Worm (Caenorhabditis elegans): Measurements from ENCODE around the gene ZK370.4.

Gene ZK370.4

ce11 chrIII:8744765-8745164 lies 13.6 kb upstream of the ZK370.4 start:
- TF ChIP-seq unc-98 (GFP tag; IDR thresholded peaks at IDR 0.05), result no peak
- no peak for TF ChIP-seq ets-5 (GFP tag; IDR thresholded peaks at IDR 0.05)
- TF ChIP-seq ceh-63 (GFP tag; optimal IDR thresholded peaks at IDR 0.05), result no peak
- no peak for TF ChIP-seq mep-1 (tag; optimal IDR thresholded peaks at IDR 0.05)
- TF ChIP-seq nhr-20 (tag; optimal IDR thresholded peaks at IDR 0.05), result no peak
- TF ChIP-seq lin-14 (GFP tag; optimal IDR thresholded peaks at IDR 0.05), result peak; percentile 1

- TF ChIP-seq lin-14 (GFP tag; optimal IDR thresholded peaks at IDR 0.05), result peak; percentile 16
- no peak for TF ChIP-seq C16A3.4 (tag; optimal IDR thresholded peaks at IDR 0.05)
- TF ChIP-seq nhr-12 (tag; optimal IDR thresholded peaks at IDR 0.05), result no peak
Measured at ce11 chrIII:8743796-8744404, 12.7 kb upstream of the ZK370.4 start, which contains the start of gene ZK370.6. ZK370.6 (minus strand) TSS chrIII:8743846.

ce11 chrIII:8742584-8742983 lies 11.4 kb upstream of the ZK370.4 start:
- TF ChIP-seq lin-15B (tag; optimal IDR thresholded peaks at IDR 0.05), result no peak
- TF ChIP-seq efl-1 (optimal IDR thresholded peaks at IDR 0.05), result no peak
- TF ChIP-seq efl-1 (GFP tag; optimal IDR thresholded peaks at IDR 0.05 in 1 of 2), result peak in 1 of 2 experiments; percentile 72
- TF ChIP-seq fkh-10 (GFP tag; optimal IDR thresholded peaks at IDR 0.05), result peak; percentile 70
- no peak for TF ChIP-seq mdl-1 (tag; optimal IDR thresholded peaks at IDR 0.05)
- TF ChIP-seq unc-130 (tag; optimal IDR thresholded peaks at IDR 0.05), result no peak

DNA sequence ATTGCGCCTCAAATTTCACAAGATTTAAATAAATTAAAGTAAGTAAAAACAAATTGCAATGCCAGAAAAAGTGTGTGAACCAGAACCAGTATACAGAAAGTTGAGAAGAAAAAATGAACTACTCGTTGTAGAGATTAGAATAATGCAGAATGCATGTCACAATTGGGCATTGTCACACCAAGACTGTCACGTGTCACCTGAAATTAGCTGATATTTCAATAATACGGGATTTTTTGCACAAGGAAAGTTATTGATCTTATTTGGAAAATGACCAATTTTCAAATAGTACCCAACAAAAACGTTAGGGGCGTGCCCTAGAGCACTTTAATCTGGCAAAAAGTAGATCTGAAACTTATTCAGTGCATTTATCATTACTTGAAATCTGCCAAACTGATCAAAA lies 10.7 kb upstream of the ZK370.4 start:
- TF ChIP-seq mdl-1 (tag; optimal IDR thresholded peaks at IDR 0.05), result no peak
- no peak for TF ChIP-seq aha-1 (tag; optimal IDR thresholded peaks at IDR 0.05)
- TF ChIP-seq fkh-4 (tag; optimal IDR thresholded peaks at IDR 0.05; ENCODE audit: borderline replicate concordance), result no peak
- TF ChIP-seq skn-1 (tag; optimal IDR thresholded peaks at IDR 0.05), result no peak
- no peak for TF ChIP-seq efl-1 (optimal IDR thresholded peaks at IDR 0.05)
- peak in 1 of 2 experiments; percentile 91 for TF ChIP-seq efl-1 (GFP tag; optimal IDR thresholded peaks at IDR 0.05 in 1 of 2)

- peak; percentile 85 for TF ChIP-seq nhr-77 (tag; optimal IDR thresholded peaks at IDR 0.05)
- TF ChIP-seq ceh-8 (GFP tag; optimal IDR thresholded peaks at IDR 0.05), result peak; percentile 89
- TF ChIP-seq fos-1 (tag; optimal IDR thresholded peaks at IDR 0.05), result peak; percentile 86
- peak; percentile 91 for TF ChIP-seq sup-37 (GFP tag; optimal IDR thresholded peaks at IDR 0.05)
- peak; percentile 80 for TF ChIP-seq blmp-1 (tag; optimal IDR thresholded peaks at IDR 0.05)
- peak; percentile 78 for TF ChIP-seq aly-2 (tag; optimal IDR thresholded peaks at IDR 0.05)
- peak; percentile 47; the same call in 1 of the 2 replicates for TF ChIP-seq unc-98 (GFP tag; IDR thresholded peaks at IDR 0.05)
- TF ChIP-seq nhr-47 (tag; optimal IDR thresholded peaks at IDR 0.05), result peak; percentile 97
- TF ChIP-seq mab-9 (GFP tag; IDR thresholded peaks at IDR 0.05), result peak; percentile 68
- peak; percentile 93 to 97 (median 94) for TF ChIP-seq ceh-82 (tag; optimal IDR thresholded peaks at IDR 0.05)
- peak; percentile 96 for TF ChIP-seq snu-23 (GFP tag; optimal IDR thresholded peaks at IDR 0.05)
- TF ChIP-seq nhr-11 (tag; optimal IDR thresholded peaks at IDR 0.05), result peak; percentile 89
- peak in 1 of 2 experiments; percentile 84 for TF ChIP-seq ztf-11 (tag; optimal IDR thresholded peaks at IDR 0.05)
- TF ChIP-seq lin-35 (GFP tag; optimal IDR thresholded peaks at IDR 0.05), result peak; percentile 99 to 100
- TF ChIP-seq tbx-2 (tag; optimal IDR thresholded peaks at IDR 0.05), result peak; percentile 97
- peak; percentile 94 for TF ChIP-seq unc-86 (tag; optimal IDR thresholded peaks at IDR 0.05)
- TF ChIP-seq ceh-88 (GFP tag; IDR thresholded peaks at IDR 0.05), result peak; percentile 78
- no peak for TF ChIP-seq tlp-1 (tag; optimal IDR thresholded peaks at IDR 0.05)
- no peak for TF ChIP-seq pag-3 (tag; optimal IDR thresholded peaks at IDR 0.05; ENCODE audit: borderline replicate concordance, insufficient read depth)
- TF ChIP-seq lin-13 (GFP tag; optimal IDR thresholded peaks at IDR 0.05), result peak; percentile 92
- TF ChIP-seq nhr-76 (tag; optimal IDR thresholded peaks at IDR 0.05), result no peak
- TF ChIP-seq swsn-7 (tag; optimal IDR thresholded peaks at IDR 0.05), result peak; percentile 96
- no peak for TF ChIP-seq Y116A8C.19 (tag; optimal IDR thresholded peaks at IDR 0.05; ENCODE audit: borderline replicate concordance)
- peak; percentile 98 for TF ChIP-seq mep-1 (tag; optimal IDR thresholded peaks at IDR 0.05)
- peak; percentile 97 for TF ChIP-seq rnt-1 (tag; optimal IDR thresholded peaks at IDR 0.05)
- peak; percentile 53 for TF ChIP-seq efl-3 (GFP tag; optimal IDR thresholded peaks at IDR 0.05)
- TF ChIP-seq nhr-71 (tag; optimal IDR thresholded peaks at IDR 0.05), result peak; percentile 98
- TF ChIP-seq fkh-8 (tag; optimal IDR thresholded peaks at IDR 0.05), result peak; percentile 91
- peak; percentile 85 for TF ChIP-seq elt-2 (tag; optimal IDR thresholded peaks at IDR 0.05)
Measured at ce11 chrIII:8741276-8741860, 10.2 kb upstream of the ZK370.4 start, which contains the start of gene pdhk-2. pdhk-2 (minus strand) TSS chrIII:8741412.

Data from whole organism, L1 larva.